Fruit fly (Drosophila melanogaster) whole organism, wandering third instar larva: ENCODE data around the gene CG14275.
A peak's percentile ranks its signal among the peaks of the same experiment; 100 is the strongest.

Source experiments
- Dfd ChIP-seq: fragments of >200 bp; optimal IDR thresholded peaks from 2 replicates; lab custom pipeline; 2017; ENCODE audit warnings: missing biosample characterization, missing genetic modification characterization
- Hr83 ChIP-seq: fragments of 200-300 bp; sonication (Bioruptor generic); optimal IDR thresholded peaks from 2 replicates; lab custom pipeline; 2016; ENCODE audit warnings: missing biosample characterization, mild to moderate bottlenecking, missing genetic modification characterization, moderate library complexity; ENCODE audit not compliant: poor library complexity, severe bottlenecking
- Myc ChIP-seq: fragments of >200 bp; optimal IDR thresholded peaks from 2 replicates; lab custom pipeline; 2017
- dmrt93B ChIP-seq: fragments of 200-800 bp; sonication (Bioruptor generic); optimal IDR thresholded peaks from 2 replicates; lab custom pipeline; 2018; ENCODE audit warnings: missing biosample characterization, mild to moderate bottlenecking, missing genetic modification characterization
- dsf ChIP-seq: sonication (Bioruptor generic); optimal IDR thresholded peaks from 2 replicates; lab custom pipeline; 2016; ENCODE audit warnings: missing biosample characterization, missing genetic modification characterization, borderline replicate concordance
- ey ChIP-seq: fragments of 200-800 bp; sonication (Bioruptor generic); optimal IDR thresholded peaks from 2 replicates; lab custom pipeline; 2016; ENCODE audit warnings: missing biosample characterization, missing genetic modification characterization
- h ChIP-seq: fragments of 200-800 bp; sonication (Bioruptor generic); optimal IDR thresholded peaks from 3 replicates; lab custom pipeline; 2016; ENCODE audit warnings: missing biosample characterization, mild to moderate bottlenecking, missing genetic modification characterization
- pan ChIP-seq: fragments of >200 bp; optimal IDR thresholded peaks from 2 replicates; lab custom pipeline; 2017
- woc ChIP-seq: sonication (Bioruptor generic); optimal IDR thresholded peaks from 2 replicates; lab custom pipeline; 2016; ENCODE audit warnings: missing biosample characterization, mild to moderate bottlenecking, missing genetic modification characterization

DNA sequence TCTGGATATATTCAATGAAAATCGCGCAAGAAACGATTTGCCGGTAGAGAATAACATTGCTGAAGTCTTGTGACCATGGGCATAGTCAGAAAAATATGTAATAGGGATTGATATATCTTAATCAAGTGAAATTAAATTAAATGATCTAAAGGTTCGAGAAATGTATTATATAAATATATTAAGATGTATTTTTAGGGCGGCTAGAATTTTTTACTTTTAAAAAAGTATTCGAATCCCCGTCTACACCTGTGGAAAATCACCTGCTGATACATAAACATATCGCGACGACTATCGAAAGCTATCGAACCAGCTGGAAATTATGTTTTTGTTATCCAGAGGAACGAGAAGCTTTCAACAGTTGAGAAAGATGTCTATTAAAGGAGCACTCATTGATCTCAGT is 49.5 kb downstream of the CG14275 start, which contains the start of the genes CG13390 and CG17294:
- TF ChIP-seq ey (peak; percentile 97), dmrt93B (GFP tag; lab: Kevin White, UChicago) (peak; percentile 99), h (GFP tag; lab: Kevin White, UChicago) (peak; percentile 100), pan (lab: Kevin White, UChicago) (no peak), Dfd (no peak), dsf (GFP tag; lab: Kevin White, UChicago) (peak; percentile 96), Myc (no peak), woc (GFP tag; lab: Kevin White, UChicago) (peak; percentile 95), Hr83 (GFP tag; lab: Kevin White, UChicago) (peak; percentile 83)
